Worm (Caenorhabditis elegans): ENCODE results near the gene efn-4.

DNA sequence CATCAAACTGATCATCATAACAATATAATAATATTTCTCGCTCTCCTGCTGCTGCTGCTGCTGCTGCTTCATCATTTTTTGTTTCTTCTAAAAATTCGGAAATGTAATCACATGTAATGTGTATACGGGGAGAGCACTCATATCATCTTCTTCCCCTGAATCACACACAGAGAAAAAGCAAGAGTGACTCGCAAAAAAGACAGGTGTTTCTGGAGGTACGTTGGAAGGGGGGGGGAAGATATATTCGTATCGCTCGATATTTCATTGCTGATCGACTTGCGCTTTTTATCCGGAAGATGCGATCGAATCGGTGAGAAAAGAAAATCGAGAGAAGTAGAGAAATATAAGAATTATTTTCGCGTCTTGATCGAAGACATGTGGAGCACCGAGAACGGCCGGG, 48.6 kb downstream of the efn-4 start:
- TF ChIP-seq ceh-22 (tag; optimal IDR thresholded peaks at IDR 0.05) (no peak), ttx-3 (tag; optimal IDR thresholded peaks at IDR 0.05) (no peak), fax-1 (tag; optimal IDR thresholded peaks at IDR 0.05) (no peak), tbx-2 (tag; optimal IDR thresholded peaks at IDR 0.05) (no peak)
